Worm (Caenorhabditis elegans) whole organism, L2 larva: ENCODE measurements around the gene F15B9.8.

Source experiments
- ama-1 ChIP-seq: fragments of 150-350 bp; optimal IDR thresholded peaks from 2 replicates; lab custom pipeline; 2018; ENCODE audit warnings: inconsistent platforms
- nhr-11 ChIP-seq: fragments of 150-350 bp; optimal IDR thresholded peaks from 2 replicates; lab custom pipeline; 2014; ENCODE audit warnings: missing biosample characterization, missing genetic modification characterization

ce11 chrV:12968555-12968954 is 19.8 kb upstream of the F15B9.8 start, which contains the start of gene lin-46:
- TF ChIP-seq nhr-11 (tag; lab: Kevin White, UChicago) (no peak), ama-1 (lab: Kevin White, UChicago) (no peak)
